Fruit fly (Drosophila melanogaster): ENCODE measurements around the gene Roc1b.

Roc1b gene

dm6 chr3L:338116-338515, 19.7 kb upstream of the Roc1b start:
- peak; percentile 91 for TF ChIP-seq kay (GFP tag; ENCODE audit: borderline replicate concordance)
- no peak for TF ChIP-seq tj (GFP tag; optimal IDR thresholded peaks at IDR 0.05)
- no peak for TF ChIP-seq Hr96 (GFP tag; optimal IDR thresholded peaks at IDR 0.05)
- TF ChIP-seq CG33017 (tag; optimal IDR thresholded peaks at IDR 0.05) = no peak
- TF ChIP-seq CG7045 (GFP tag; optimal IDR thresholded peaks at IDR 0.05) = no peak

DNA sequence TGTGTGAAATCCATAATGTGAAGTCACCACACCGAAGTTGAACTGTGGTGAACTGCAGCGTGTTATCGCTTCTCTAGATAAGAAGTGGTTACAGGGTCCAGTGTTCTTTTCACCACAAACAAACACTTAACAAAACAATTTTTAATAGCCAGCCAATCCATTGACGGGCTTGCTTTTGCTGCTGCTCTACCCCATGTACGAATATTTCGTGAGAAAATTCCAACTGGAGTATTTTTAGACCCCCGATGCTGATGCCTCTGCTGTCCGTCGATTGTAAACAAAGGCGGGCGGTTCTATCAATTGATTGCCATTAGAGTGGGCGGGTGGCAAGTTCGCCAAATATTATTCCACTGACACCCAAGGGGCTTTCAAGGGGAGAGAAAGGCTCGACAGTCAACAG, 18.7 kb upstream of the Roc1b start:
- no peak for TF ChIP-seq CG1620 (GFP tag; optimal IDR thresholded peaks at IDR 0.05)
- no peak for TF ChIP-seq Mnt (GFP tag; optimal IDR thresholded peaks at IDR 0.05)
- no peak for TF ChIP-seq Crg-1 (GFP tag; optimal IDR thresholded peaks at IDR 0.05)
- no peak for TF ChIP-seq kay (GFP tag; ENCODE audit: borderline replicate concordance)
- no peak for TF ChIP-seq CG5204 (GFP tag; optimal IDR thresholded peaks at IDR 0.05)
- no peak for TF ChIP-seq pad (GFP tag; optimal IDR thresholded peaks at IDR 0.05)
- no peak for TF ChIP-seq Hr96 (GFP tag; optimal IDR thresholded peaks at IDR 0.05)
- TF ChIP-seq bab1 (GFP tag; optimal IDR thresholded peaks at IDR 0.05) = no peak

- TF ChIP-seq kay (GFP tag; ENCODE audit: borderline replicate concordance) (peak; percentile 94), Crg-1 (GFP tag; optimal IDR thresholded peaks at IDR 0.05) (no peak)
These were observed 17.7 kb upstream of the Roc1b start for dm6 chr3L:340124-340523.

- TF ChIP-seq cic (GFP tag; optimal IDR thresholded peaks at IDR 0.05) = peak; percentile 24
- no peak for TF ChIP-seq CG5204 (GFP tag; optimal IDR thresholded peaks at IDR 0.05)
- no peak for TF ChIP-seq toe (GFP tag; optimal IDR thresholded peaks at IDR 0.05)
- TF ChIP-seq tj (GFP tag; optimal IDR thresholded peaks at IDR 0.05) = peak; percentile 90
- no peak for TF ChIP-seq Crg-1 (GFP tag; optimal IDR thresholded peaks at IDR 0.05)
These were observed 17.2 kb upstream of the Roc1b start for dm6 chr3L:340569-340968.

DNA sequence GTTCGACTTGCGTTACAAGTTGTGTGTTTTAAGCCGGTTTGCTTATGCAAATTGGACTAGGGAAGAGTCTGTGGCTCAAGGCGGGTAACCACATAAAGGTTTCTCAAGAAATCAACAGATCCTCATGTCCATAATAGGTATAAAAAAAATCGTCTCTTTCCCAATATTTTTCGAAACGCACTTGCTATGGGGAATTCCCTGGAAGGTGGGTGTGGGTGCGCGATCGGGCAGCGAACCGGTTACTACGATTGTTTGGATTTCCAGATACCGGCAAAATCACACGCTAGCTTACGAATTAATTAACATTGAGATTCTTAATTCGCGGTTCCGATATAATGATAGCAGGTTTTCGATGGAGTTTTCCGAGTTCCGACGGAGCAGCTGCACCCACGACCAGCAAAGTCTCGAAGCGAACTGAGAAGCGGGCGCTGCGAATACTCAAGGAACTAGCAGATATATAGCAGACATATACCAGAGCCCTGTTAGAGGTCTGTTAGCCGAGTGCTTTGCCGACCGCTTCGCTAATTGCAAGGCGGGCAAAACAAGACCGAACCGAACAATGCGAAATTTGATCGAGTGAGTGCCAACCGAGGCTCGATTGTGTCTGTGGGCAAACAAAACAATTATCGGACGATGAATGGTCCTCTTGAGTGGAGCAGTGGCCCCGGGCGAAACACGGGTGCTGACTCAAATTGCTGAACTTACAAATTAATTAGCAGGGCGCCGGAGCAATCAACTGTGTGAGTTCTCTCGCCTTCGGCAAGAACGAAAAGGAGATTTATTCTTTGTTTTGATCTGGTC, 16.5 kb upstream of the Roc1b start:
- no peak for TF ChIP-seq toe (GFP tag; optimal IDR thresholded peaks at IDR 0.05)
- TF ChIP-seq Mnt (GFP tag; optimal IDR thresholded peaks at IDR 0.05) = peak; percentile 0
- peak; percentile 26 for TF ChIP-seq cic (GFP tag; optimal IDR thresholded peaks at IDR 0.05)
- TF ChIP-seq bab1 (GFP tag; optimal IDR thresholded peaks at IDR 0.05) = peak; percentile 25
- TF ChIP-seq tj (GFP tag; optimal IDR thresholded peaks at IDR 0.05) = peak; percentile 86
- TF ChIP-seq CG5204 (GFP tag; optimal IDR thresholded peaks at IDR 0.05) = no peak

DNA sequence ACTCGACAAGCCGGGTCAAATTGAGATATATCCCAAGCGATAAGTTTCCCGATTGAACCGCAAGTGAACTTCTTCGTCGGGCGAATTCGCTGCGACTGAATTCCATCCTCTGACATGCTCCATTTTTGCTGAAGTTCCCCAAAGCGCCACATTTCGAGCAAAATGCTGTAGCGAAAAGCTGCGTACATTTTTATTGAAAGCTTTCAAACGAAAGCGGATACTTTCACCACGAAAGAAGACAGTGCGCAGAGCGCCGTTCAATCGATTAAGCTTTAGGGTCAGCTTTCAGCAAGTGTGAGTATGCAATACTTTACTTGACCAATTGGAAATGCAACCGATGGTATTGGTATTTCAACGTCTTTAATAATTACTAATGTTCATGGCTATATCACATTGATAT, 14.9 kb upstream of the Roc1b start, which contains the start of gene mthl10:
TSS of gene mthl10 (minus strand) at position 77 of the 400 bp plus-strand sequence.
- TF ChIP-seq Clk (GFP tag; optimal IDR thresholded peaks at IDR 0.05) (no peak), toe (GFP tag; optimal IDR thresholded peaks at IDR 0.05) (no peak), kay (GFP tag; ENCODE audit: borderline replicate concordance) (no peak), bab1 (GFP tag; optimal IDR thresholded peaks at IDR 0.05) (peak; percentile 83)

- TF ChIP-seq Mnt (GFP tag; optimal IDR thresholded peaks at IDR 0.05) (no peak), kay (GFP tag; ENCODE audit: borderline replicate concordance) (peak; percentile 88), pad (GFP tag; optimal IDR thresholded peaks at IDR 0.05) (no peak)
These were observed 14.5 kb upstream of the Roc1b start for dm6 chr3L:343316-343715.

DNA sequence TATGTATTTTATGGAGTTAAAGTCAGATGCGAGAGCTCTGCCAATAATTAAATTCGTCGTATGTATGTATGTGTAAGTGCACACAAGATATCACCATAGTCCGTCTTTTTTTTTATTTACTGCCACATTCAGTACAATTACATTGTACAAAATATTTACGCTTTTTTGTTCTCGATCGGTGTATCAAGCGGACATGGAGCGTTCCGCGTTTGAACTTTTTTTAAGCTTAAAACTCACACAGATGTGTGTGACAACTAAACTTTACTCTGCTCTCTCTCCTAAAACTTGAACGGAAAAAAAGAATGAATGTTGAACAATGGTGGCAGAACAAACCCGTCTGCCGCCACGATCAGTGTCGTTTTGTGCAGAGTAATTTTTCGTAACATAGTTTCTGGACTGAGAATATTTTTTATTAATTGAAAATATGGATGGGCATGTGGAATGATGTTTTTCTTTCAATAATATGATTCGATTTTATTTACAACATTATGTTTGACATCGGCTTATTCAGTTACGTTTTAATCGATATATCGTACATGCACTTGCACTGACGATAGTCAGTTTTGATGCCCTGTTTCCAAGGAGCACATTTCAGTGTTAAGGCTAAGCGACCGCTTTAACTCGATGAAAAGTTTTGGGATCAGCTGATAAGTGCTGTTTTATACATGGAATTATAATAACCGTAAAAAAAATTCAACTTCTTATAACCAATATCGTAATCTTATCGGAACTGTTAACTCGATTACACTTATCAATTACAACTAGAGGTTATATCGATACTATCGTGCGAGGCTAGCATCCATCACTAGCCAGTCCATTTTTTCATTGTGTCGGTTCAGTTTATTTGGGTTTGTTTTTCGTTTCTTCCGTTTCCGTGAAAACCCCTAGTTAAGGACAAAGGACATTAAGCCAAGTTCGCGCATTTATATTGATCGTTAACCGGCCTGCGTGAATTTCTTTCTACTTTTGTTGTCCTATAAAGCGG, 10.8 kb upstream of the Roc1b start, which contains the start of gene mth:
TSS of gene mth (minus strand) at position 302 of the 985 bp plus-strand sequence.
- TF ChIP-seq ovo (GFP tag; optimal IDR thresholded peaks at IDR 0.05) = peak; percentile 31
- TF ChIP-seq Crg-1 (GFP tag; optimal IDR thresholded peaks at IDR 0.05) = peak; percentile 37
- TF ChIP-seq Mnt (GFP tag; optimal IDR thresholded peaks at IDR 0.05) = peak; percentile 19
- TF ChIP-seq CG11617 (GFP tag; optimal IDR thresholded peaks at IDR 0.05) = peak; percentile 62
- TF ChIP-seq toe (GFP tag; optimal IDR thresholded peaks at IDR 0.05) = peak; percentile 74
- peak; percentile 74 for TF ChIP-seq Hr96 (GFP tag; optimal IDR thresholded peaks at IDR 0.05)
- TF ChIP-seq CG1620 (GFP tag; optimal IDR thresholded peaks at IDR 0.05) = peak; percentile 70
- no peak for TF ChIP-seq CG7045 (GFP tag; optimal IDR thresholded peaks at IDR 0.05)
- peak; percentile 1 for TF ChIP-seq CG12768 (GFP tag; optimal IDR thresholded peaks at IDR 0.05)
- TF ChIP-seq Clk (GFP tag; optimal IDR thresholded peaks at IDR 0.05) = peak; percentile 40
- TF ChIP-seq cnc (optimal IDR thresholded peaks at IDR 0.05) = no peak
- TF ChIP-seq CG5204 (GFP tag; optimal IDR thresholded peaks at IDR 0.05) = no peak
- peak; percentile 29 for TF ChIP-seq CG7101 (tag; optimal IDR thresholded peaks at IDR 0.05)
- TF ChIP-seq kay (GFP tag; ENCODE audit: borderline replicate concordance) = peak; percentile 77
- no peak for TF ChIP-seq CG33017 (tag; optimal IDR thresholded peaks at IDR 0.05)
- peak; percentile 21 for TF ChIP-seq tj (GFP tag; optimal IDR thresholded peaks at IDR 0.05)
- peak; percentile 39 for TF ChIP-seq cic (GFP tag; optimal IDR thresholded peaks at IDR 0.05)
- TF ChIP-seq bab1 (GFP tag; optimal IDR thresholded peaks at IDR 0.05) = peak; percentile 67
- TF ChIP-seq pad (GFP tag; optimal IDR thresholded peaks at IDR 0.05) = no peak
- no peak for TF ChIP-seq CG14711 (tag; optimal IDR thresholded peaks at IDR 0.05)

Data from whole organism, adult.